Worm (Caenorhabditis elegans) whole organism, L4/young adult: ENCODE data around the gene srt-24.

Experiments used
- W03F9.2 ChIP-seq: fragments of 150-350 bp; optimal IDR thresholded peaks from 2 replicates; lab custom pipeline; 2014; ENCODE audit warnings: missing biosample characterization, missing genetic modification characterization
- dao-5 ChIP-seq: sonication (generic microtip); optimal IDR thresholded peaks from 2 replicates; lab custom pipeline; 2016; ENCODE audit warnings: missing genotype, missing genetic modification characterization, moderate library complexity, missing compliant biosample characterization
- him-1 ChIP-seq: sonication (generic microtip); optimal IDR thresholded peaks from 2 replicates; lab custom pipeline; 2016; ENCODE audit warnings: missing genotype, missing genetic modification reagents, missing genetic modification characterization, missing compliant biosample characterization

The srt-24 gene

DNA sequence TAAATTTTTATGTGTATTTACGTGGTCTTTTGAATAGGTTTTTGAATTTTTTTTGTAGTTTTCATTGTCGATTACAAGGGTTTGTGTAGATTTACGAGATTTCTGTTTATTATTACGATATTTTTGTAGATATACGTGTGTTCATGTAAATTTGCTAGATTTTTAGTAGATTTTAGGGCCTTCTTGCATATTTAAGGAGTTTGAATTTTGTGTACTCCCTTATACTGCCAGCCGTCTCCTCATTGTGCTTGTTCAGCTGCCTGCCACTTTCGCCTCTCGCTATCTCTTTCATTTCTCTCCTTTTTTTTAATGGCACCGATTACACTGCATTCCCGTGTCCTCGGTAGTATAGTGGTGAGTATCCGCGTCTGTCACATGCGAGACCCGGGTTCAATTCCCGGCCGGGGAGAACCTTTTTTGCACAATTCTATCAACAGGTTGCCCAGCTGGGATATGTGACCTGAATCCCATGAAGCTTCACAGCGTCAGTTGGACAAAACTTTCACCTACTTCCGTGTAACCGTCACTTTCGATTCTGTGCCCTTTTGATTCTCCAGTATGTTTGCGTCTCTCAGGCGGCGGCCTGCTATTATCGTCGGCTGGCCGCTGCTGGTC is 48.0 kb downstream of the srt-24 start:
- TF ChIP-seq W03F9.2 (no peak), dao-5 (tag; lab: Kevin White, UChicago) (peak; percentile 57), him-1 (tag; lab: Kevin White, UChicago) (peak; percentile 41)
